In the genomic region with DNA sequence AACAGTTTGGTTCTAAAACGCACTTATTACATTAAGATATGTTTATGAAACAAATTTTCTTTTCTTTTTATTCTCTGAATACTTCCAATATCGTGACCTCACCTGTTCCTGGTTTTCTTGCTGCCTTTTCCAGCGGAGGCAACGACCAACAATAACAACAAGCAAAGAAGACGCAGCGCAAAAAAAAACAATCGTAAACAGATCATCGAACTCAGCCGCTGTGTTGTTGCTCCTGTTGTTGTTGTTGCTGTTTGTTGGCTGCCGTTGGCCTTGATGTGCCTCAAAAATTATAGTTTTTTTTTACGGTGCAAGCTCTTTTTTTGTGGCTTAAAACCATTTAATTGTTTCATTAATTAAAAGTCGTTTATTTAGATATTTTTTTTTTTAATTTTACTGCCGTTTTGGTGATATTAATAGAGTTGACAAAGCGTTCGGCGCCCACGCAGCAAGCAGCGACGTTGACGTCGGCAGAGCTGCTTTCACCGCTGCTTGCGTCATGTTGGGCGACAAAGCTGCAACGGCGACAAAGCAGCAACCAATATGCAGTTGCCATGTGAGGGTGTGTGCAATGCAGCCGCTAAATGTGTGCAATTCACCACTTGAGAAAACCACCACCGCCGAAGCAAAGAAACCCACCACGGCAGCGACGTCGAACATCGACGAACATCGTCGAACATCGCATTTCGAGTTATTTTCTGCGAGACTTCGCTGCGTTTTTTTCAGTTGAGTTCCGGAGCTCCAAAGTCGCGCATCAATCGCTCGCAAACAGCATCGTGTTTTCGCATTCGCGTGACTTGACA, we compare ENCODE assay signal across 1 fruit fly cellular context.
A peak's percentile ranks its signal among the peaks of the same experiment; 100 is the strongest.
TF ChIP-seq lines count a peak whose summit lies in the region.

No protein-coding gene starts in this region.

TF ChIP-seq in whole organism, embryonic, 481 proteins besides CTCF, POLR2A, EP300 and RAD21 (continued from another document and continues in another):
- TF ChIP-seq Abd-B (GFP tag; optimal IDR thresholded peaks at IDR 0.05; lab: Kevin White, UChicago) = no peak
- no peak for TF ChIP-seq CG18011 (GFP tag; optimal IDR thresholded peaks at IDR 0.05; lab: Kevin White, UChicago)
- no peak for TF ChIP-seq dmrt11E (tag; optimal IDR thresholded peaks at IDR 0.05; lab: Kevin White, UChicago)
- no peak for TF ChIP-seq H15 (GFP tag; IDR thresholded peaks at IDR 0.05; lab: Robert Waterston, UW)
- no peak for TF ChIP-seq CG12219 (GFP tag; optimal IDR thresholded peaks at IDR 0.05; lab: Kevin White, UChicago)
- no peak for TF ChIP-seq CG1832 (GFP tag; optimal IDR thresholded peaks at IDR 0.05; lab: Kevin White, UChicago)
- TF ChIP-seq p53 (GFP tag; optimal IDR thresholded peaks at IDR 0.05; lab: Kevin White, UChicago) = no peak
- peak; percentile 64 for TF ChIP-seq nerfin-1 (tag; optimal IDR thresholded peaks at IDR 0.05; lab: Kevin White, UChicago)
- no peak for TF ChIP-seq Blimp-1 (GFP tag; optimal IDR thresholded peaks at IDR 0.05; lab: Kevin White, UChicago)
- no peak for TF ChIP-seq mam (GFP tag; optimal IDR thresholded peaks at IDR 0.05; lab: Kevin White, UChicago)
- TF ChIP-seq Gsc (GFP tag; IDR thresholded peaks at IDR 0.05; lab: Robert Waterston, UW) = no peak
- TF ChIP-seq CG16863 (GFP tag; optimal IDR thresholded peaks at IDR 0.05; lab: Kevin White, UChicago) = no peak
- TF ChIP-seq CG4360 (GFP tag; IDR thresholded peaks at IDR 0.05; lab: Robert Waterston, UW) = peak; percentile 93
- TF ChIP-seq Pdp1 (GFP tag; optimal IDR thresholded peaks at IDR 0.05; lab: Kevin White, UChicago) = peak in 1 of 2 experiments; percentile 64
- TF ChIP-seq Sox100B (GFP tag; optimal IDR thresholded peaks at IDR 0.05; lab: Kevin White, UChicago) = no peak
- peak; percentile 14; the same call in 1 of the 2 replicates for TF ChIP-seq CG13287 (GFP tag; IDR thresholded peaks at IDR 0.05; lab: Robert Waterston, UW; ENCODE audit: partially characterized antibody)
- no peak for TF ChIP-seq CG12744 (GFP tag; optimal IDR thresholded peaks at IDR 0.05; lab: Kevin White, UChicago)
- TF ChIP-seq CG12104 (GFP tag; optimal IDR thresholded peaks at IDR 0.05; lab: Kevin White, UChicago) = no peak
- TF ChIP-seq Rfx (GFP tag; IDR thresholded peaks at IDR 0.05; lab: Robert Waterston, UW) = peak; percentile 21; the same call in 1 of the 2 replicates
- peak; percentile 32 for TF ChIP-seq CG1603 (tag; optimal IDR thresholded peaks at IDR 0.05; lab: Kevin White, UChicago)
- TF ChIP-seq chif (GFP tag; optimal IDR thresholded peaks at IDR 0.05; lab: Kevin White, UChicago) = no peak
- no peak for TF ChIP-seq ken (GFP tag; IDR thresholded peaks at IDR 0.05; lab: Robert Waterston, UW)
- TF ChIP-seq CG13775 (GFP tag; optimal IDR thresholded peaks at IDR 0.05; lab: Kevin White, UChicago) = no peak
- TF ChIP-seq Oli (tag; optimal IDR thresholded peaks at IDR 0.05; lab: Kevin White, UChicago) = no peak
- no peak for TF ChIP-seq chn (GFP tag; optimal IDR thresholded peaks at IDR 0.05; lab: Kevin White, UChicago)
- no peak for TF ChIP-seq Max (GFP tag; optimal IDR thresholded peaks at IDR 0.05; lab: Kevin White, UChicago)
- no peak for TF ChIP-seq CG16779 (GFP tag; IDR thresholded peaks at IDR 0.05; lab: Robert Waterston, UW)
- no peak for TF ChIP-seq CG13123 (GFP tag; optimal IDR thresholded peaks at IDR 0.05; lab: Kevin White, UChicago)
- TF ChIP-seq Neu2 (GFP tag; optimal IDR thresholded peaks at IDR 0.05; lab: Kevin White, UChicago; ENCODE audit: borderline replicate concordance) = no peak
- peak; percentile 32 for TF ChIP-seq mirr (GFP tag; optimal IDR thresholded peaks at IDR 0.05; lab: Kevin White, UChicago)
- TF ChIP-seq cwo (GFP tag; optimal IDR thresholded peaks at IDR 0.05; lab: Kevin White, UChicago) = no peak
- no peak for TF ChIP-seq Six4 (GFP tag; optimal IDR thresholded peaks at IDR 0.05; lab: Kevin White, UChicago)
- TF ChIP-seq Opbp (GFP tag; IDR thresholded peaks at IDR 0.05; lab: Robert Waterston, UW; ENCODE audit: partially characterized antibody) = no peak; the same call in 1 of the 3 replicates
- no peak for TF ChIP-seq CG1792 (GFP tag; optimal IDR thresholded peaks at IDR 0.05; lab: Kevin White, UChicago)
- TF ChIP-seq dati (GFP tag; IDR thresholded peaks at IDR 0.05; lab: Robert Waterston, UW) = no peak
- TF ChIP-seq BtbVII (GFP tag; optimal IDR thresholded peaks at IDR 0.05; lab: Kevin White, UChicago) = peak; percentile 24
- peak in 1 of 2 experiments; percentile 76 for TF ChIP-seq bsh (GFP tag; optimal IDR thresholded peaks at IDR 0.05; lab: Kevin White, UChicago)
- no peak for TF ChIP-seq NC2β (GFP tag; optimal IDR thresholded peaks at IDR 0.05; lab: Kevin White, UChicago)
- no peak for TF ChIP-seq NK7.1 (GFP tag; optimal IDR thresholded peaks at IDR 0.05; lab: Kevin White, UChicago)
- TF ChIP-seq Awh (GFP tag; IDR thresholded peaks at IDR 0.05; lab: Robert Waterston, UW) = no peak
- no peak for TF ChIP-seq CG30431 (GFP tag; optimal IDR thresholded peaks at IDR 0.05; lab: Kevin White, UChicago)
- peak; percentile 15 for TF ChIP-seq CG2202 (tag; optimal IDR thresholded peaks at IDR 0.05; lab: Kevin White, UChicago)
- no peak for TF ChIP-seq CG5953 (GFP tag; IDR thresholded peaks at IDR 0.05; lab: Robert Waterston, UW)
- no peak; the same call in 2 of the 3 replicates for TF ChIP-seq Optix (GFP tag; IDR thresholded peaks at IDR 0.05; lab: Robert Waterston, UW)
- no peak for TF ChIP-seq esg (GFP tag; conservative IDR thresholded peaks at IDR 0.05; lab: Robert Waterston, UW)
- no peak for TF ChIP-seq Dip2 (GFP tag; IDR thresholded peaks at IDR 0.05; lab: Robert Waterston, UW)
- peak; percentile 61; the same call in 2 of the 3 replicates for TF ChIP-seq zfh1 (GFP tag; IDR thresholded peaks at IDR 0.05; lab: Robert Waterston, UW)
- TF ChIP-seq slp2 (GFP tag; optimal IDR thresholded peaks at IDR 0.05; lab: Kevin White, UChicago) = no peak
- TF ChIP-seq CG8359 (GFP tag; optimal IDR thresholded peaks at IDR 0.05; lab: Kevin White, UChicago; ENCODE audit: borderline replicate concordance) = peak; percentile 97
- peak; percentile 21 for TF ChIP-seq CG7271 (tag; optimal IDR thresholded peaks at IDR 0.05; lab: Kevin White, UChicago)
- peak; percentile 24 for TF ChIP-seq ac (GFP tag; optimal IDR thresholded peaks at IDR 0.05; lab: Kevin White, UChicago)
- no peak for TF ChIP-seq gro (GFP tag; optimal IDR thresholded peaks at IDR 0.05; lab: Kevin White, UChicago)
- no peak for TF ChIP-seq CG34376 (GFP tag; optimal IDR thresholded peaks at IDR 0.05; lab: Kevin White, UChicago)
- TF ChIP-seq Drgx (GFP tag; IDR thresholded peaks at IDR 0.05; lab: Robert Waterston, UW) = peak; percentile 85
- no peak for TF ChIP-seq toy (GFP tag; IDR thresholded peaks at IDR 0.05; lab: Robert Waterston, UW)
- no peak for TF ChIP-seq lmd (GFP tag; IDR thresholded peaks at IDR 0.05; lab: Robert Waterston, UW)
- no peak for TF ChIP-seq CG11695 (GFP tag; IDR thresholded peaks at IDR 0.05; lab: Robert Waterston, UW)
- TF ChIP-seq CG17359 (tag; optimal IDR thresholded peaks at IDR 0.05; lab: Kevin White, UChicago) = peak; percentile 9
- no peak for TF ChIP-seq Rx (GFP tag; IDR thresholded peaks at IDR 0.05; lab: Robert Waterston, UW)
- TF ChIP-seq tx (GFP tag; optimal IDR thresholded peaks at IDR 0.05; lab: Kevin White, UChicago) = no peak
- TF ChIP-seq CG34224 (GFP tag; IDR thresholded peaks at IDR 0.05; lab: Robert Waterston, UW; ENCODE audit: partially characterized antibody) = peak; percentile 36; the same call in 1 of the 3 replicates
- peak; percentile 30 for TF ChIP-seq CG2712 (tag; optimal IDR thresholded peaks at IDR 0.05; lab: Kevin White, UChicago)
- peak; percentile 47 for TF ChIP-seq caup (GFP tag; optimal IDR thresholded peaks at IDR 0.05; lab: Kevin White, UChicago; ENCODE audit: severe bottlenecking)
- no peak for TF ChIP-seq CG13296 (GFP tag; optimal IDR thresholded peaks at IDR 0.05; lab: Kevin White, UChicago)
- no peak for TF ChIP-seq ATbp (GFP tag; optimal IDR thresholded peaks at IDR 0.05; lab: Kevin White, UChicago)
- TF ChIP-seq Nf-YC (tag; optimal IDR thresholded peaks at IDR 0.05; lab: Kevin White, UChicago) = peak; percentile 28
- TF ChIP-seq Sry-β (GFP tag; optimal IDR thresholded peaks at IDR 0.05; lab: Kevin White, UChicago) = no peak
- no peak for TF ChIP-seq CG9817 (tag; optimal IDR thresholded peaks at IDR 0.05; lab: Kevin White, UChicago)
- peak; percentile 96 for TF ChIP-seq Jarid2 (GFP tag; optimal IDR thresholded peaks at IDR 0.05; lab: Kevin White, UChicago)
- TF ChIP-seq CG18764 (GFP tag; optimal IDR thresholded peaks at IDR 0.05; lab: Kevin White, UChicago) = no peak
- TF ChIP-seq run (tag; optimal IDR thresholded peaks at IDR 0.05; lab: Kevin White, UChicago) = peak; percentile 22
- TF ChIP-seq Dll (GFP tag; IDR thresholded peaks at IDR 0.05; lab: Robert Waterston, UW; ENCODE audit: partially characterized antibody) = no peak
- no peak for TF ChIP-seq gsb (GFP tag; IDR thresholded peaks at IDR 0.05; lab: Robert Waterston, UW)
- peak; percentile 22 for TF ChIP-seq MTF-1 (GFP tag; optimal IDR thresholded peaks at IDR 0.05; lab: Kevin White, UChicago; ENCODE audit: borderline replicate concordance)
- TF ChIP-seq CG32532 (GFP tag; IDR thresholded peaks at IDR 0.05; lab: Robert Waterston, UW) = no peak
- 0 out of 2 replicates have a peak, but pooled peaks have one; percentile 10 for TF ChIP-seq CG3847 (GFP tag; IDR thresholded peaks at IDR 0.05; lab: Robert Waterston, UW)
- TF ChIP-seq Med (GFP tag; lab: Kevin White, UChicago) = peak; percentile 88
- no peak for TF ChIP-seq NFAT (GFP tag; IDR thresholded peaks at IDR 0.05; lab: Robert Waterston, UW)
- TF ChIP-seq slbo (GFP tag; IDR thresholded peaks at IDR 0.05; lab: Robert Waterston, UW) = no peak
- peak; percentile 31 for TF ChIP-seq CG12071 (GFP tag; optimal IDR thresholded peaks at IDR 0.05; lab: Kevin White, UChicago)
- no peak for TF ChIP-seq zfh2 (GFP tag; optimal IDR thresholded peaks at IDR 0.05; lab: Kevin White, UChicago)
- TF ChIP-seq Fer3 (tag; optimal IDR thresholded peaks at IDR 0.05; lab: Kevin White, UChicago) = no peak
- TF ChIP-seq CG12391 (tag; optimal IDR thresholded peaks at IDR 0.05; lab: Kevin White, UChicago) = no peak
- TF ChIP-seq nau (GFP tag; optimal IDR thresholded peaks at IDR 0.05; lab: Kevin White, UChicago) = peak; percentile 35
- TF ChIP-seq CG8944 (GFP tag; optimal IDR thresholded peaks at IDR 0.05; lab: Kevin White, UChicago) = no peak
- no peak for TF ChIP-seq CG3163 (GFP tag; optimal IDR thresholded peaks at IDR 0.05; lab: Kevin White, UChicago)
- no peak for TF ChIP-seq CG8478 (optimal IDR thresholded peaks at IDR 0.05; lab: Kevin White, UChicago)
- TF ChIP-seq ewg (GFP tag; optimal IDR thresholded peaks at IDR 0.05; lab: Kevin White, UChicago) = no peak
- no peak for TF ChIP-seq CG32772 (GFP tag; IDR thresholded peaks at IDR 0.05; lab: Robert Waterston, UW)
- TF ChIP-seq CG14965 (GFP tag; optimal IDR thresholded peaks at IDR 0.05; lab: Kevin White, UChicago; ENCODE audit: borderline replicate concordance) = no peak
- no peak for TF ChIP-seq grn (GFP tag; optimal IDR thresholded peaks at IDR 0.05; lab: Kevin White, UChicago)
- no peak for TF ChIP-seq CG6272 (GFP tag; IDR thresholded peaks at IDR 0.05; lab: Robert Waterston, UW)
- no peak for TF ChIP-seq Scr (GFP tag; IDR thresholded peaks at IDR 0.05; lab: Robert Waterston, UW; ENCODE audit: partially characterized antibody)
- no peak for TF ChIP-seq CG16815 (GFP tag; optimal IDR thresholded peaks at IDR 0.05; lab: Kevin White, UChicago)
- no peak for TF ChIP-seq CG10462 (GFP tag; optimal IDR thresholded peaks at IDR 0.05; lab: Kevin White, UChicago)
- peak; percentile 38 for TF ChIP-seq lbe (GFP tag; optimal IDR thresholded peaks at IDR 0.05; lab: Kevin White, UChicago)
- no peak for TF ChIP-seq Antp (GFP tag; optimal IDR thresholded peaks at IDR 0.05; lab: Kevin White, UChicago)
- peak; percentile 49 for TF ChIP-seq lab (GFP tag; optimal IDR thresholded peaks at IDR 0.05; lab: Kevin White, UChicago)
- TF ChIP-seq pnt (GFP tag; optimal IDR thresholded peaks at IDR 0.05; lab: Kevin White, UChicago) = no peak
- TF ChIP-seq ash1 (GFP tag; optimal IDR thresholded peaks at IDR 0.05; lab: Kevin White, UChicago) = no peak
- no peak for TF ChIP-seq pho (GFP tag; optimal IDR thresholded peaks at IDR 0.05; lab: Kevin White, UChicago)
- no peak for TF ChIP-seq stc (GFP tag; IDR thresholded peaks at IDR 0.05; lab: Robert Waterston, UW)
- TF ChIP-seq al (GFP tag; IDR thresholded peaks at IDR 0.05; lab: Robert Waterston, UW) = no peak
- TF ChIP-seq HLH54F (GFP tag; optimal IDR thresholded peaks at IDR 0.05; lab: Kevin White, UChicago) = no peak
- TF ChIP-seq luna (GFP tag; optimal IDR thresholded peaks at IDR 0.05; lab: Kevin White, UChicago) = no peak
- TF ChIP-seq CG13624 (GFP tag; optimal IDR thresholded peaks at IDR 0.05; lab: Kevin White, UChicago) = no peak
- TF ChIP-seq CG6689 (GFP tag; IDR thresholded peaks at IDR 0.05; lab: Robert Waterston, UW) = no peak
- peak; percentile 14 for TF ChIP-seq dmrt99B (tag; optimal IDR thresholded peaks at IDR 0.05; lab: Kevin White, UChicago)
- TF ChIP-seq z (GFP tag; IDR thresholded peaks at IDR 0.05; lab: Robert Waterston, UW) = peak; percentile 87
- TF ChIP-seq en (GFP tag; optimal IDR thresholded peaks at IDR 0.05; lab: Kevin White, UChicago) = no peak
- TF ChIP-seq pum (GFP tag; optimal IDR thresholded peaks at IDR 0.05; lab: Kevin White, UChicago) = no peak
- no peak for TF ChIP-seq tll (GFP tag; optimal IDR thresholded peaks at IDR 0.05; lab: Kevin White, UChicago)
- TF ChIP-seq CG30403 (GFP tag; optimal IDR thresholded peaks at IDR 0.05; lab: Kevin White, UChicago) = no peak
- TF ChIP-seq ato (GFP tag; IDR thresholded peaks at IDR 0.05; lab: Robert Waterston, UW; ENCODE audit: partially characterized antibody) = peak; percentile 31; the same call in 1 of the 2 replicates
- peak; percentile 96 for TF ChIP-seq chm (GFP tag; IDR thresholded peaks at IDR 0.05; lab: Robert Waterston, UW)
- TF ChIP-seq sens (GFP tag; lab: Kevin White, UChicago) = peak; percentile 69
- TF ChIP-seq CG8388 (GFP tag; optimal IDR thresholded peaks at IDR 0.05; lab: Kevin White, UChicago) = no peak
- TF ChIP-seq CG6791 (GFP tag; IDR thresholded peaks at IDR 0.05; lab: Robert Waterston, UW; ENCODE audit: partially characterized antibody) = no peak
- TF ChIP-seq CG3065 (GFP tag; optimal IDR thresholded peaks at IDR 0.05; lab: Kevin White, UChicago) = no peak
- peak; percentile 57 for TF ChIP-seq fd64A (GFP tag; optimal IDR thresholded peaks at IDR 0.05; lab: Kevin White, UChicago)
- TF ChIP-seq oc (tag; optimal IDR thresholded peaks at IDR 0.05; lab: Kevin White, UChicago) = no peak
- peak; percentile 28; the same call in 1 of the 2 replicates for TF ChIP-seq sob (GFP tag; IDR thresholded peaks at IDR 0.05; lab: Robert Waterston, UW)
- no peak for TF ChIP-seq tup (GFP tag; optimal IDR thresholded peaks at IDR 0.05; lab: Kevin White, UChicago)
- TF ChIP-seq Dad (GFP tag; optimal IDR thresholded peaks at IDR 0.05; lab: Kevin White, UChicago) = no peak
